Fruit fly (Drosophila melanogaster) whole organism, embryonic: ENCODE data around the gene CG10301.

Experiments used
- Aef1 ChIP-seq: fragments of 200-800 bp; sonication (Bioruptor generic); IDR thresholded peaks from 3 replicates; pipeline ENCODE4 v1.3.6; 2022; ENCODE audit warnings: missing biosample characterization, missing genetic modification characterization
- Atf-2 ChIP-seq: fragments of 200-800 bp; sonication (Bioruptor generic); optimal IDR thresholded peaks from 2 replicates; lab custom pipeline; 2016; ENCODE audit warnings: missing biosample characterization, missing genetic modification characterization
- Blimp-1 ChIP-seq: fragments of 200-800 bp; sonication (Bioruptor generic); optimal IDR thresholded peaks from 3 replicates; lab custom pipeline; 2018; ENCODE audit warnings: missing biosample characterization, missing genetic modification characterization, mild to moderate bottlenecking, moderate library complexity, missing genetic modification reagents
- BtbVII ChIP-seq: fragments of 200-800 bp; sonication (Bioruptor generic); optimal IDR thresholded peaks from 3 replicates; lab custom pipeline; 2017; ENCODE audit warnings: missing biosample characterization, mild to moderate bottlenecking, missing genetic modification characterization
- CG10147 ChIP-seq: fragments of 200-800 bp; sonication (Bioruptor generic); optimal IDR thresholded peaks from 2 replicates; lab custom pipeline; 2019; ENCODE audit warnings: missing biosample characterization, mild to moderate bottlenecking, missing genetic modification characterization, moderate library complexity
- CG10209 ChIP-seq: fragments of 200-800 bp; sonication (Bioruptor generic); optimal IDR thresholded peaks from 3 replicates; lab custom pipeline; 2017; ENCODE audit warnings: missing biosample characterization, mild to moderate bottlenecking, missing genetic modification characterization, missing genetic modification reagents
- CG11093 ChIP-seq: fragments of 200-800 bp; sonication (Bioruptor generic); IDR thresholded peaks from 3 replicates; pipeline ENCODE4 v1.3.6; 2022; ENCODE audit warnings: missing biosample characterization, missing genetic modification characterization
- CG11560 ChIP-seq: fragments of 200-800 bp; sonication (Bioruptor generic); IDR thresholded peaks from 3 replicates; pipeline ENCODE4 v1.3.6; 2022; ENCODE audit warnings: missing biosample characterization, missing genetic modification characterization
- CG12155 ChIP-seq: fragments of 200-800 bp; sonication (Bioruptor generic); optimal IDR thresholded peaks from 3 replicates; lab custom pipeline; 2016; ENCODE audit warnings: missing biosample characterization, missing genetic modification characterization
- CG12219 ChIP-seq: fragments of 200-800 bp; sonication (Bioruptor generic); optimal IDR thresholded peaks from 3 replicates; lab custom pipeline; 2018; ENCODE audit warnings: missing biosample characterization, mild to moderate bottlenecking, missing genetic modification characterization
- CG14014 ChIP-seq: fragments of 200-800 bp; sonication (Bioruptor generic); IDR thresholded peaks from 2 replicates; pipeline ENCODE4 v1.3.6; 2022; ENCODE audit warnings: missing biosample characterization, missing genetic modification characterization
- CG14860 ChIP-seq: fragments of 200-800 bp; sonication (Bioruptor generic); IDR thresholded peaks from 3 replicates; pipeline ENCODE4 v1.3.6; 2022; ENCODE audit warnings: missing biosample characterization, missing genetic modification characterization; ENCODE audit not compliant: partially characterized antibody
- CG1529 ChIP-seq: fragments of 200-800 bp; sonication (Bioruptor generic); optimal IDR thresholded peaks from 3 replicates; lab custom pipeline; 2018; ENCODE audit warnings: missing biosample characterization, missing genetic modification characterization
- CG1602 ChIP-seq: fragments of 200-800 bp; sonication (Bioruptor generic); optimal IDR thresholded peaks from 3 replicates; lab custom pipeline; 2016; ENCODE audit warnings: missing biosample characterization, missing genetic modification characterization
- CG17328 ChIP-seq: fragments of 200-800 bp; sonication (Bioruptor generic); IDR thresholded peaks from 2 replicates; pipeline ENCODE4 v1.3.6; 2022; ENCODE audit warnings: missing biosample characterization, missing genetic modification characterization
- CG18599 ChIP-seq: fragments of 200-800 bp; sonication (Bioruptor generic); optimal IDR thresholded peaks from 3 replicates; lab custom pipeline; 2017; ENCODE audit warnings: missing biosample characterization, missing genetic modification characterization, mild to moderate bottlenecking, moderate library complexity, missing genetic modification reagents
- CG18764 ChIP-seq: fragments of 200-800 bp; sonication (Bioruptor generic); optimal IDR thresholded peaks from 3 replicates; lab custom pipeline; 2016; ENCODE audit warnings: missing biosample characterization, missing genetic modification characterization
- CG3163 ChIP-seq: fragments of 200-800 bp; sonication (Bioruptor generic); optimal IDR thresholded peaks from 3 replicates; lab custom pipeline; 2016; ENCODE audit warnings: missing biosample characterization, missing genetic modification characterization
- CG3726 ChIP-seq: fragments of 200-800 bp; sonication (Bioruptor generic); IDR thresholded peaks from 3 replicates; pipeline ENCODE4, ENCODE4 v1.3.6; 2022; ENCODE audit warnings: missing biosample characterization, missing genetic modification characterization
- CG43689 ChIP-seq: fragments of 200-800 bp; sonication (Bioruptor generic); IDR thresholded peaks from 2 replicates; pipeline ENCODE4 v1.3.6; 2022; ENCODE audit warnings: missing biosample characterization, missing genetic modification characterization
- CG4730 ChIP-seq: fragments of 200-800 bp; sonication (Bioruptor generic); IDR thresholded peaks from 2 replicates; pipeline ENCODE4 v1.3.6; 2022; ENCODE audit warnings: missing biosample characterization, missing genetic modification characterization
- CG5953 ChIP-seq: fragments of 200-800 bp; sonication (Bioruptor generic); IDR thresholded peaks from 2 replicates; pipeline ENCODE4 v1.3.6; 2022; ENCODE audit warnings: missing biosample characterization, missing genetic modification characterization
- CG8089 ChIP-seq: fragments of 200-800 bp; sonication (Bioruptor generic); optimal IDR thresholded peaks from 3 replicates; lab custom pipeline; 2016; ENCODE audit warnings: missing biosample characterization, missing genetic modification characterization
- CG9797 ChIP-seq: fragments of 200-800 bp; sonication (Bioruptor generic); optimal IDR thresholded peaks from 3 replicates; lab custom pipeline; 2018; ENCODE audit warnings: missing biosample characterization, mild to moderate bottlenecking, missing genetic modification characterization
- Dad ChIP-seq: fragments of 200-800 bp; sonication (Bioruptor generic); optimal IDR thresholded peaks from 3 replicates; lab custom pipeline; 2016; ENCODE audit warnings: missing biosample characterization, missing genetic modification characterization
- Dbx ChIP-seq: fragments of 200-800 bp; sonication (Bioruptor generic); IDR thresholded peaks from 3 replicates; pipeline ENCODE4 v1.3.6; 2022; ENCODE audit warnings: missing biosample characterization, missing genetic modification characterization
- Doc2 ChIP-seq: fragments of 200-800 bp; sonication (Bioruptor generic); IDR thresholded peaks from 2 replicates; pipeline ENCODE4 v1.3.6; 2022; ENCODE audit warnings: missing biosample characterization, missing genetic modification characterization
- Drgx ChIP-seq: fragments of 200-800 bp; sonication (Bioruptor generic); IDR thresholded peaks from 2 replicates; pipeline ENCODE4 v1.3.6; 2022; ENCODE audit warnings: missing biosample characterization, missing genetic modification characterization
- H15 ChIP-seq: fragments of 200-800 bp; sonication (Bioruptor generic); IDR thresholded peaks from 3 replicates; pipeline ENCODE4 v1.3.6; 2022; ENCODE audit warnings: missing biosample characterization, missing genetic modification characterization
- HLH4C ChIP-seq: fragments of 200-800 bp; sonication (Bioruptor generic); IDR thresholded peaks from 3 replicates; pipeline ENCODE4 v1.3.6; 2022; ENCODE audit warnings: missing biosample characterization, missing genetic modification characterization; ENCODE audit not compliant: partially characterized antibody
- HLHmδ ChIP-seq: fragments of 200-800 bp; sonication (Bioruptor generic); optimal IDR thresholded peaks from 2 replicates; lab custom pipeline; 2018; ENCODE audit warnings: missing biosample characterization, mild to moderate bottlenecking, missing genetic modification characterization, moderate library complexity
- Hand ChIP-seq: fragments of 200-800 bp; sonication (Bioruptor generic); optimal IDR thresholded peaks from 2 replicates; lab custom pipeline; 2017; ENCODE audit warnings: mild to moderate bottlenecking, missing biosample characterization, missing genetic modification reagents, missing genetic modification characterization
- Kr ChIP-seq: fragments of 200-800 bp; sonication (Bioruptor generic); optimal IDR thresholded peaks from 2 replicates; lab custom pipeline; 2017; ENCODE audit warnings: missing biosample characterization, mild to moderate bottlenecking, missing genetic modification characterization
- Sry-β ChIP-seq: fragments of 200-800 bp; sonication (Bioruptor generic); optimal IDR thresholded peaks from 2 replicates; lab custom pipeline; 2018; ENCODE audit warnings: missing biosample characterization, mild to moderate bottlenecking, missing genetic modification characterization, moderate library complexity
- Trl ChIP-seq, 3 experiments: fragments of >200 bp in 2 of 3; fragments of 200-800 bp in 1 of 3; sonication (Bioruptor generic) in 1 of 3; optimal IDR thresholded peaks; 2 replicates in 1 of 3; 3 replicates in 2 of 3; lab custom pipeline; 2016 to 2017; ENCODE audit warnings: missing biosample characterization in 1 of 3, missing genetic modification characterization in 1 of 3
- chm ChIP-seq: fragments of 200-800 bp; sonication (Bioruptor generic); IDR thresholded peaks from 2 replicates; pipeline ENCODE4 v1.3.6; 2022; ENCODE audit warnings: missing biosample characterization, missing genetic modification characterization
- ci ChIP-seq: fragments of 200-800 bp; sonication (Bioruptor generic); IDR thresholded peaks from 3 replicates; pipeline ENCODE4 v1.3.6; 2022; ENCODE audit warnings: missing biosample characterization, missing genetic modification characterization
- dpn ChIP-seq, 2 experiments: fragments of 200-800 bp; sonication (Bioruptor generic); optimal IDR thresholded peaks; 3 replicates each; lab custom pipeline; 2016; ENCODE audit warnings: missing biosample characterization in 2 of 2, missing genetic modification characterization in 2 of 2
- exex ChIP-seq: fragments of 200-800 bp; sonication (Bioruptor generic); optimal IDR thresholded peaks from 4 replicates; lab custom pipeline; 2018; ENCODE audit warnings: missing biosample characterization, mild to moderate bottlenecking, missing genetic modification characterization, moderate library complexity
- fd3F ChIP-seq: fragments of 200-800 bp; sonication (Bioruptor generic); optimal IDR thresholded peaks from 2 replicates; lab custom pipeline; 2018; ENCODE audit warnings: missing biosample characterization, mild to moderate bottlenecking, missing genetic modification characterization, moderate library complexity
- gcm ChIP-seq: fragments of 200-800 bp; sonication (Bioruptor generic); optimal IDR thresholded peaks from 2 replicates; lab custom pipeline; 2019; ENCODE audit warnings: missing biosample characterization, mild to moderate bottlenecking, missing genetic modification characterization, moderate library complexity
- nerfin-1 ChIP-seq: fragments of 200-800 bp; sonication (Bioruptor generic); optimal IDR thresholded peaks from 3 replicates; lab custom pipeline; 2019; ENCODE audit warnings: missing biosample characterization, mild to moderate bottlenecking, missing genetic modification characterization, moderate library complexity
- nom ChIP-seq: fragments of 200-800 bp; sonication (Bioruptor generic); optimal IDR thresholded peaks from 2 replicates; lab custom pipeline; 2017; ENCODE audit warnings: missing biosample characterization, missing genetic modification characterization, mild to moderate bottlenecking, moderate library complexity, missing genetic modification reagents
- pnt ChIP-seq: fragments of 200-800 bp; sonication (Bioruptor generic); optimal IDR thresholded peaks from 3 replicates; lab custom pipeline; 2016; ENCODE audit warnings: missing biosample characterization, missing genetic modification characterization
- ranshi ChIP-seq: fragments of 200-800 bp; sonication (Bioruptor generic); IDR thresholded peaks from 2 replicates; pipeline ENCODE4 v1.3.6; 2022; ENCODE audit warnings: missing biosample characterization, missing genetic modification characterization
- sisA ChIP-seq: fragments of 200-800 bp; sonication (Bioruptor generic); IDR thresholded peaks from 2 replicates; pipeline ENCODE4 v1.3.6; 2022; ENCODE audit warnings: missing biosample characterization, missing genetic modification characterization
- slp2 ChIP-seq: fragments of 200-800 bp; sonication (Bioruptor generic); optimal IDR thresholded peaks from 2 replicates; lab custom pipeline; 2016; ENCODE audit warnings: missing biosample characterization, missing genetic modification characterization
- sna ChIP-seq: fragments of 200-800 bp; sonication (Bioruptor generic); IDR thresholded peaks from 2 replicates; pipeline ENCODE4 v1.3.6; 2022; ENCODE audit warnings: missing biosample characterization, missing genetic modification characterization; ENCODE audit not compliant: partially characterized antibody
- tna ChIP-seq: fragments of 200-800 bp; sonication (Bioruptor generic); IDR thresholded peaks from 2 replicates; pipeline ENCODE4 v1.3.6; 2022; ENCODE audit warnings: missing biosample characterization, missing genetic modification characterization; ENCODE audit not compliant: partially characterized antibody
- vvl ChIP-seq: fragments of 200-800 bp; sonication (Bioruptor generic); IDR thresholded peaks from 2 replicates; pipeline ENCODE4 v1.3.6; 2022; ENCODE audit warnings: missing biosample characterization, missing genetic modification characterization

Gene CG10301

dm6 chr3R:23726740-23727139 lies 16.8 kb downstream of the CG10301 start (continued):
- TF ChIP-seq Hand: peak; percentile 86
- TF ChIP-seq Sry-β (GFP tag; lab: Kevin White, UChicago): no peak
- peak; percentile 40 for TF ChIP-seq CG3163 (GFP tag; lab: Kevin White, UChicago)
- peak; percentile 77 for TF ChIP-seq fd3F (GFP tag; lab: Kevin White, UChicago)
- peak; percentile 59 for TF ChIP-seq CG1602 (GFP tag; lab: Kevin White, UChicago)
- peak; percentile 58; the same call in 2 of the 3 replicates for TF ChIP-seq CG11560 (tag; lab: Robert Waterston, UW)
- no peak for TF ChIP-seq CG1529
- TF ChIP-seq ranshi (GFP tag; lab: Robert Waterston, UW): peak; percentile 73
- TF ChIP-seq pnt (GFP tag; lab: Kevin White, UChicago): peak; percentile 49
- peak; percentile 86 for TF ChIP-seq CG10147 (GFP tag; lab: Kevin White, UChicago)
- TF ChIP-seq HLHmδ (GFP tag; lab: Kevin White, UChicago): no peak
- TF ChIP-seq Kr (GFP tag; lab: Kevin White, UChicago): no peak
- TF ChIP-seq Doc2 (GFP tag; lab: Robert Waterston, UW): no peak
- peak; percentile 72 for TF ChIP-seq CG4730
- peak; percentile 80 for TF ChIP-seq Aef1 (GFP tag; lab: Robert Waterston, UW)
- TF ChIP-seq Atf-2 (GFP tag; lab: Kevin White, UChicago): peak; percentile 29
- TF ChIP-seq vvl: peak; percentile 88
- TF ChIP-seq CG18764 (GFP tag; lab: Kevin White, UChicago): peak; percentile 64
- TF ChIP-seq dpn (GFP tag; optimal IDR thresholded peaks at IDR 0.05; lab: Kevin White, UChicago): peak; percentile 65 to 73
- peak; percentile 70; the same call in 1 of the 2 replicates for TF ChIP-seq chm
- no peak for TF ChIP-seq sna (GFP tag; lab: Robert Waterston, UW)
- TF ChIP-seq BtbVII (GFP tag; lab: Kevin White, UChicago): peak; percentile 83
- peak; percentile 84 for TF ChIP-seq CG12155
- TF ChIP-seq CG10209 (GFP tag; lab: Kevin White, UChicago): peak; percentile 75
- peak; percentile 94 for TF ChIP-seq CG18599 (GFP tag; lab: Kevin White, UChicago)
- TF ChIP-seq Dad (GFP tag; lab: Kevin White, UChicago): peak; percentile 42
- TF ChIP-seq tna (GFP tag; lab: Robert Waterston, UW): no peak
- TF ChIP-seq slp2: peak; percentile 61
- no peak for TF ChIP-seq CG9797 (GFP tag; lab: Kevin White, UChicago)
- TF ChIP-seq sisA (GFP tag; lab: Robert Waterston, UW): peak; percentile 72
- TF ChIP-seq CG12219 (GFP tag; lab: Kevin White, UChicago): peak; percentile 57

- TF ChIP-seq CG43689: no peak
- no peak for TF ChIP-seq CG11093 (GFP tag; lab: Robert Waterston, UW)
- TF ChIP-seq CG3163 (GFP tag; lab: Kevin White, UChicago): no peak
- TF ChIP-seq CG3726: no peak
- no peak for TF ChIP-seq CG14014 (GFP tag; lab: Robert Waterston, UW)
- no peak for TF ChIP-seq CG5953 (GFP tag; lab: Robert Waterston, UW)
- TF ChIP-seq nerfin-1 (tag; lab: Kevin White, UChicago): no peak
- TF ChIP-seq exex (tag; lab: Kevin White, UChicago): peak; percentile 96
These were observed 17.7 kb downstream of the CG10301 start for dm6 chr3R:23727657-23728056.

dm6 chr3R:23728086-23728485 lies 18.1 kb downstream of the CG10301 start:
- TF ChIP-seq CG17328 (GFP tag; lab: Robert Waterston, UW) (no peak), nom (GFP tag; lab: Kevin White, UChicago) (peak; percentile 88), H15 (GFP tag; lab: Robert Waterston, UW) (no peak), CG8089 (no peak), Trl (optimal IDR thresholded peaks at IDR 0.05; lab: Kevin White, UChicago) (peak in 1 of 2 experiments; percentile 31), Trl (GFP tag; optimal IDR thresholded peaks at IDR 0.05; lab: Kevin White, UChicago) (no peak), HLH4C (GFP tag; lab: Robert Waterston, UW) (no peak), Dbx (GFP tag; lab: Robert Waterston, UW) (no peak), CG14860 (no peak), ci (GFP tag; lab: Robert Waterston, UW) (no peak), Drgx (GFP tag; lab: Robert Waterston, UW) (peak; percentile 51; the same call in 1 of the 2 replicates), Blimp-1 (GFP tag; lab: Kevin White, UChicago) (no peak), gcm (GFP tag; lab: Kevin White, UChicago) (no peak)
